Worm (Caenorhabditis elegans) whole organism, L3 larva: ENCODE measurements around the gene R10E4.1.

Experiments
- R02D3.7 ChIP-seq: fragments of 150-350 bp; optimal IDR thresholded peaks from 2 replicates; lab custom pipeline; 2014; ENCODE audit warnings: missing biosample characterization, missing genetic modification characterization
- ceh-16 ChIP-seq: sonication (generic microtip); optimal IDR thresholded peaks from 2 replicates; lab custom pipeline; 2017; ENCODE audit warnings: missing biosample characterization, missing genetic modification characterization
- egl-27 ChIP-seq: sonication (generic microtip); optimal IDR thresholded peaks from 4 replicates; lab custom pipeline; 2017; ENCODE audit warnings: missing biosample characterization, missing genetic modification reagents, missing genetic modification characterization
- elt-2 ChIP-seq: sonication (generic microtip); optimal IDR thresholded peaks from 2 replicates; lab custom pipeline; 2016; ENCODE audit warnings: missing genetic modification reagents, mild to moderate bottlenecking, missing genetic modification characterization, missing compliant biosample characterization
- elt-3 ChIP-seq, 3 experiments: fragments of 150-350 bp in 1 of 3; sonication (generic microtip) in 2 of 3; optimal IDR thresholded peaks; 2 replicates in 2 of 3; 4 replicates in 1 of 3; lab custom pipeline; 2014 to 2017; ENCODE audit warnings: missing biosample characterization in 3 of 3, missing genetic modification characterization in 3 of 3
- jun-1 ChIP-seq: fragments of 150-350 bp; optimal IDR thresholded peaks from 2 replicates; lab custom pipeline; 2014; ENCODE audit warnings: missing biosample characterization, missing genetic modification reagents, missing genetic modification characterization
- nhr-12 ChIP-seq: fragments of 150-350 bp; optimal IDR thresholded peaks from 2 replicates; lab custom pipeline; 2014; ENCODE audit warnings: missing biosample characterization, missing genetic modification characterization
- nhr-23 ChIP-seq: fragments of 150-350 bp; optimal IDR thresholded peaks from 2 replicates; lab custom pipeline; 2014; ENCODE audit warnings: missing biosample characterization, missing genetic modification reagents, missing genetic modification characterization
- nhr-25 ChIP-seq: sonication (generic microtip); optimal IDR thresholded peaks from 2 replicates; lab custom pipeline; 2017; ENCODE audit warnings: missing biosample characterization, missing genetic modification characterization
- nhr-76 ChIP-seq: fragments of 150-350 bp; sonication (generic microtip); optimal IDR thresholded peaks from 5 replicates; lab custom pipeline; 2014; ENCODE audit warnings: missing biosample characterization, missing genetic modification characterization
- pqm-1 ChIP-seq: fragments of 150-350 bp; optimal IDR thresholded peaks from 2 replicates; lab custom pipeline; 2017; ENCODE audit warnings: missing biosample characterization, missing genetic modification characterization, inconsistent platforms
- skn-1 ChIP-seq: fragments of 150-350 bp; optimal IDR thresholded peaks from 2 replicates; lab custom pipeline; 2014; ENCODE audit warnings: missing biosample characterization, missing genetic modification characterization
- unc-62 ChIP-seq: fragments of 150-350 bp; sonication (generic microtip); optimal IDR thresholded peaks from 4 replicates; lab custom pipeline; 2014; ENCODE audit warnings: missing biosample characterization, missing genetic modification reagents, missing genetic modification characterization

- TF ChIP-seq jun-1 = no peak
- TF ChIP-seq nhr-76 (tag; lab: Kevin White, UChicago) = no peak
- no peak for TF ChIP-seq elt-2
- no peak for TF ChIP-seq ceh-16
- TF ChIP-seq nhr-25 (tag; lab: Kevin White, UChicago) = no peak
- no peak for TF ChIP-seq pqm-1 (tag; lab: Kevin White, UChicago)
- TF ChIP-seq nhr-12 (tag; lab: Kevin White, UChicago) = no peak
- no peak for TF ChIP-seq egl-27 (tag; lab: Kevin White, UChicago)
- TF ChIP-seq unc-62 (GFP tag; lab: Kevin White, UChicago) = no peak
- TF ChIP-seq skn-1 (tag; lab: Kevin White, UChicago) = no peak
- TF ChIP-seq elt-3 (tag; optimal IDR thresholded peaks at IDR 0.05; lab: Kevin White, UChicago) = no peak
- no peak for TF ChIP-seq nhr-23 (tag; lab: Kevin White, UChicago)
- no peak for TF ChIP-seq R02D3.7
Observed at ce11 chrIII:4234642-4235295, 34.8 kb upstream of the R10E4.1 start.
